Fruit fly (Drosophila melanogaster) whole organism: ENCODE results near the gene CG18586.

Experiments used
- CG8478 ChIP-seq: fragments of >200 bp; optimal IDR thresholded peaks from 2 replicates; lab custom pipeline; 2018; ENCODE audit warnings: inconsistent platforms
- Dll ChIP-seq: fragments of >200 bp; optimal IDR thresholded peaks from 2 replicates; lab custom pipeline; 2017
- EcR ChIP-seq, 2 experiments: fragments of >200 bp; optimal IDR thresholded peaks; 2 replicates each; lab custom pipeline; 2017; ENCODE audit warnings: missing biosample characterization in 2 of 2, missing genetic modification characterization in 2 of 2, missing genetic modification reagents in 2 of 2
- pan ChIP-seq: fragments of >200 bp; optimal IDR thresholded peaks from 2 replicates; lab custom pipeline; 2017
- psq ChIP-seq: fragments of >200 bp; optimal IDR thresholded peaks from 2 replicates; lab custom pipeline; 2017
- usp ChIP-seq: fragments of >200 bp; optimal IDR thresholded peaks from 2 replicates; lab custom pipeline; 2017; ENCODE audit warnings: missing biosample characterization, missing genetic modification characterization, mixed read lengths

Gene CG18586

dm6 chr3L:5891812-5892211 is 18.7 kb downstream of the CG18586 start:
- TF ChIP-seq EcR (GFP tag; optimal IDR thresholded peaks at IDR 0.05; lab: Kevin White, UChicago) (no peak), Dll (lab: Kevin White, UChicago) (no peak), psq (no peak), CG8478 (no peak), usp (GFP tag; lab: Kevin White, UChicago) (no peak), pan (lab: Kevin White, UChicago) (no peak)

dm6 chr3L:5893063-5893462 is 20.0 kb downstream of the CG18586 start:
- TF ChIP-seq CG8478 = no peak
- no peak for TF ChIP-seq usp (GFP tag; lab: Kevin White, UChicago)
- no peak for TF ChIP-seq psq
- no peak for TF ChIP-seq EcR (GFP tag; optimal IDR thresholded peaks at IDR 0.05; lab: Kevin White, UChicago)
- TF ChIP-seq pan (lab: Kevin White, UChicago) = no peak
- no peak for TF ChIP-seq Dll (lab: Kevin White, UChicago)

dm6 chr3L:5897228-5897688 is 24.1 kb downstream of the CG18586 start, which contains the start of the genes PolE2 and CG5592:
Gene PolE2, minus strand, starts transcription at chr3L:5897435.
Gene CG5592, plus strand, starts transcription at chr3L:5897638.
- TF ChIP-seq usp (GFP tag; lab: Kevin White, UChicago) = no peak
- no peak for TF ChIP-seq CG8478
- TF ChIP-seq pan (lab: Kevin White, UChicago) = no peak
- no peak for TF ChIP-seq Dll (lab: Kevin White, UChicago)
- no peak for TF ChIP-seq EcR (GFP tag; optimal IDR thresholded peaks at IDR 0.05; lab: Kevin White, UChicago)
- TF ChIP-seq psq = no peak

dm6 chr3L:5899305-5899704 is 26.2 kb downstream of the CG18586 start, which contains the start of gene CG32409:
Gene CG32409, plus strand, starts transcription at chr3L:5899528.
- TF ChIP-seq psq = no peak
- TF ChIP-seq CG8478 = no peak
- no peak for TF ChIP-seq usp (GFP tag; lab: Kevin White, UChicago)
- TF ChIP-seq Dll (lab: Kevin White, UChicago) = no peak
- no peak for TF ChIP-seq EcR (GFP tag; optimal IDR thresholded peaks at IDR 0.05; lab: Kevin White, UChicago)
- TF ChIP-seq pan (lab: Kevin White, UChicago) = no peak

- TF ChIP-seq psq = no peak
- no peak for TF ChIP-seq usp (GFP tag; lab: Kevin White, UChicago)
- TF ChIP-seq pan (lab: Kevin White, UChicago) = no peak
- TF ChIP-seq EcR (GFP tag; optimal IDR thresholded peaks at IDR 0.05; lab: Kevin White, UChicago) = no peak
- TF ChIP-seq CG8478 = no peak
- no peak for TF ChIP-seq Dll (lab: Kevin White, UChicago)
These were observed 29.2 kb downstream of the CG18586 start, which contains the start of gene QC for dm6 chr3L:5902189-5902765. Gene QC, minus strand, starts transcription at chr3L:5902456.

dm6 chr3L:5903955-5904354 is 30.8 kb downstream of the CG18586 start, which contains the start of gene CG32413:
Gene CG32413, minus strand, starts transcription at chr3L:5904055.
- no peak for TF ChIP-seq Dll (lab: Kevin White, UChicago)

- TF ChIP-seq Dll (lab: Kevin White, UChicago) (no peak), CG8478 (no peak), usp (GFP tag; lab: Kevin White, UChicago) (no peak), psq (no peak), EcR (GFP tag; optimal IDR thresholded peaks at IDR 0.05; lab: Kevin White, UChicago) (no peak), pan (lab: Kevin White, UChicago) (no peak)
These were observed 33.5 kb downstream of the CG18586 start, which contains the start of gene CG10486 for dm6 chr3L:5906599-5906998. Gene CG10486, minus strand, starts transcription at chr3L:5906699.

dm6 chr3L:5907077-5907476 is 34.0 kb downstream of the CG18586 start, which contains the start of gene CG13288:
Gene CG13288, plus strand, starts transcription at chr3L:5907381.
- no peak for TF ChIP-seq CG8478
- TF ChIP-seq usp (GFP tag; lab: Kevin White, UChicago) = no peak
- no peak for TF ChIP-seq pan (lab: Kevin White, UChicago)
- no peak for TF ChIP-seq psq
- no peak for TF ChIP-seq Dll (lab: Kevin White, UChicago)
- no peak for TF ChIP-seq EcR (GFP tag; optimal IDR thresholded peaks at IDR 0.05; lab: Kevin White, UChicago)

- no peak for TF ChIP-seq CG8478
- no peak for TF ChIP-seq psq
- TF ChIP-seq EcR (GFP tag; optimal IDR thresholded peaks at IDR 0.05; lab: Kevin White, UChicago) = no peak
- no peak for TF ChIP-seq pan (lab: Kevin White, UChicago)
- no peak for TF ChIP-seq usp (GFP tag; lab: Kevin White, UChicago)
- no peak for TF ChIP-seq Dll (lab: Kevin White, UChicago)
These were observed 47.7 kb downstream of the CG18586 start for dm6 chr3L:5920778-5921177.

- TF ChIP-seq usp (GFP tag; lab: Kevin White, UChicago) = no peak
- TF ChIP-seq pan (lab: Kevin White, UChicago) = no peak
- no peak for TF ChIP-seq EcR (GFP tag; optimal IDR thresholded peaks at IDR 0.05; lab: Kevin White, UChicago)
- TF ChIP-seq Dll (lab: Kevin White, UChicago) = no peak
- no peak for TF ChIP-seq psq
- no peak for TF ChIP-seq CG8478
These were observed 48.1 kb downstream of the CG18586 start, which contains the start of gene PXo for dm6 chr3L:5921216-5921615. Gene PXo, minus strand, starts transcription at chr3L:5921316.

- TF ChIP-seq psq = no peak
- TF ChIP-seq EcR (GFP tag; optimal IDR thresholded peaks at IDR 0.05; lab: Kevin White, UChicago) = no peak
- no peak for TF ChIP-seq usp (GFP tag; lab: Kevin White, UChicago)
- no peak for TF ChIP-seq Dll (lab: Kevin White, UChicago)
- TF ChIP-seq pan (lab: Kevin White, UChicago) = no peak
- no peak for TF ChIP-seq CG8478
These were observed 49.0 kb downstream of the CG18586 start, which contains the start of gene CG32407 for dm6 chr3L:5922005-5922685. Gene CG32407, plus strand, starts transcription at chr3L:5922055.

- no peak for TF ChIP-seq Dll (lab: Kevin White, UChicago)
- TF ChIP-seq pan (lab: Kevin White, UChicago) = no peak
- no peak for TF ChIP-seq psq
- no peak for TF ChIP-seq EcR (GFP tag; optimal IDR thresholded peaks at IDR 0.05; lab: Kevin White, UChicago)
- TF ChIP-seq CG8478 = no peak
- no peak for TF ChIP-seq usp (GFP tag; lab: Kevin White, UChicago)
These were observed 50.6 kb downstream of the CG18586 start, which contains the start of gene CG33523 for dm6 chr3L:5923646-5924122. Gene CG33523, plus strand, starts transcription at chr3L:5923862.
